Worm (Caenorhabditis elegans) whole organism, L2 larva: ENCODE data around the gene C26D10.4.
A peak's percentile ranks its signal among the peaks of the same experiment; 100 is the strongest.

Experiments
- C34F6.9 ChIP-seq: fragments of 150-350 bp; optimal IDR thresholded peaks from 2 replicates; lab custom pipeline; 2014; ENCODE audit warnings: missing biosample characterization, missing genetic modification characterization
- F13H6.1 ChIP-seq: sonication (generic microtip); optimal IDR thresholded peaks from 2 replicates; lab custom pipeline; 2016; ENCODE audit warnings: missing genetic modification characterization, missing compliant biosample characterization
- R02D3.7 ChIP-seq: fragments of 150-350 bp; optimal IDR thresholded peaks from 2 replicates; lab custom pipeline; 2014; ENCODE audit warnings: missing biosample characterization, missing genetic modification characterization
- Y55F3AM.14 ChIP-seq: fragments of 200-800 bp; sonication (Bioruptor generic); optimal IDR thresholded peaks from 2 replicates; lab custom pipeline; 2018; ENCODE audit warnings: mild to moderate bottlenecking, missing genetic modification characterization, missing compliant biosample characterization
- ZK546.5 ChIP-seq: sonication (generic microtip); optimal IDR thresholded peaks from 2 replicates; lab custom pipeline; 2017; ENCODE audit warnings: missing biosample characterization, missing genetic modification characterization
- aly-2 ChIP-seq: fragments of 150-350 bp; optimal IDR thresholded peaks from 2 replicates; lab custom pipeline; 2014; ENCODE audit warnings: missing biosample characterization, missing genetic modification characterization
- ama-1 ChIP-seq: fragments of 150-350 bp; optimal IDR thresholded peaks from 2 replicates; lab custom pipeline; 2018; ENCODE audit warnings: inconsistent platforms
- blmp-1 ChIP-seq: sonication (generic microtip); optimal IDR thresholded peaks from 2 replicates; lab custom pipeline; 2017; ENCODE audit warnings: missing genetic modification characterization, mild to moderate bottlenecking, missing compliant biosample characterization, antibody characterized with exemption, moderate library complexity; ENCODE audit not compliant: insufficient read depth
- ceh-16 ChIP-seq: fragments of 150-350 bp; optimal IDR thresholded peaks from 2 replicates; lab custom pipeline; 2014; ENCODE audit warnings: missing biosample characterization, missing genetic modification characterization
- ceh-82 ChIP-seq: fragments of 150-350 bp; optimal IDR thresholded peaks from 2 replicates; lab custom pipeline; 2014; ENCODE audit warnings: missing biosample characterization, missing genetic modification characterization
- crh-2 ChIP-seq: sonication (generic microtip); optimal IDR thresholded peaks from 2 replicates; lab custom pipeline; 2017; ENCODE audit warnings: missing biosample characterization, missing genetic modification characterization
- dmd-4 ChIP-seq: sonication (generic microtip); optimal IDR thresholded peaks from 2 replicates; lab custom pipeline; 2017; ENCODE audit warnings: missing biosample characterization, missing genetic modification characterization
- egl-27 ChIP-seq: sonication (generic microtip); optimal IDR thresholded peaks from 3 replicates; lab custom pipeline; 2017; ENCODE audit warnings: missing biosample characterization, missing genetic modification reagents, missing genetic modification characterization
- elt-1 ChIP-seq: fragments of 150-350 bp; optimal IDR thresholded peaks from 2 replicates; lab custom pipeline; 2014; ENCODE audit warnings: missing biosample characterization, missing genetic modification characterization
- elt-3 ChIP-seq: sonication (generic microtip); optimal IDR thresholded peaks from 2 replicates; lab custom pipeline; 2017; ENCODE audit warnings: missing biosample characterization, missing genetic modification characterization
- fos-1 ChIP-seq: fragments of 150-350 bp; optimal IDR thresholded peaks from 2 replicates; lab custom pipeline; 2014; ENCODE audit warnings: missing biosample characterization, missing genetic modification characterization
- gmeb-1 ChIP-seq: fragments of 150-350 bp; optimal IDR thresholded peaks from 2 replicates; lab custom pipeline; 2014; ENCODE audit warnings: missing biosample characterization, missing genetic modification characterization
- lin-11 ChIP-seq: fragments of 150-350 bp; sonication (generic microtip); optimal IDR thresholded peaks from 2 replicates; lab custom pipeline; 2014; ENCODE audit warnings: missing biosample characterization, missing genetic modification characterization, inconsistent platforms, mixed read lengths
- lin-13 ChIP-seq: fragments of 150-350 bp; optimal IDR thresholded peaks from 2 replicates; lab custom pipeline; 2014; ENCODE audit warnings: missing biosample characterization, missing genetic modification reagents, missing genetic modification characterization
- lin-39 ChIP-seq: fragments of 150-350 bp; optimal IDR thresholded peaks from 2 replicates; lab custom pipeline; 2014; ENCODE audit warnings: missing biosample characterization, missing genetic modification reagents, missing genetic modification characterization
- mab-5 ChIP-seq: fragments of 150-350 bp; optimal IDR thresholded peaks from 2 replicates; lab custom pipeline; 2014; ENCODE audit warnings: missing biosample characterization, missing genetic modification characterization
- mbf-1 ChIP-seq: sonication (generic microtip); optimal IDR thresholded peaks from 2 replicates; lab custom pipeline; 2017; ENCODE audit warnings: missing biosample characterization, missing genetic modification characterization
- mdl-1 ChIP-seq, 2 experiments: fragments of 150-350 bp in 1 of 2; sonication (generic microtip) in 1 of 2; optimal IDR thresholded peaks; 2 replicates each; lab custom pipeline; 2017; ENCODE audit warnings: missing biosample characterization in 2 of 2, missing genetic modification characterization in 2 of 2
- nhr-10 ChIP-seq: sonication (generic microtip); optimal IDR thresholded peaks from 2 replicates; lab custom pipeline; 2017; ENCODE audit warnings: missing biosample characterization, missing genetic modification characterization
- nhr-12 ChIP-seq: fragments of 150-350 bp; optimal IDR thresholded peaks from 2 replicates; lab custom pipeline; 2014; ENCODE audit warnings: missing biosample characterization, missing genetic modification characterization
- nhr-129 ChIP-seq: fragments of 150-350 bp; optimal IDR thresholded peaks from 2 replicates; lab custom pipeline; 2014; ENCODE audit warnings: missing biosample characterization, missing genetic modification characterization
- nhr-21 ChIP-seq: fragments of 150-350 bp; optimal IDR thresholded peaks from 2 replicates; lab custom pipeline; 2014; ENCODE audit warnings: missing biosample characterization, missing genetic modification characterization
- nhr-23 ChIP-seq: fragments of 150-350 bp; optimal IDR thresholded peaks from 2 replicates; lab custom pipeline; 2014; ENCODE audit warnings: missing biosample characterization, missing genetic modification reagents, missing genetic modification characterization
- nhr-237 ChIP-seq: fragments of 150-350 bp; optimal IDR thresholded peaks from 2 replicates; lab custom pipeline; 2014; ENCODE audit warnings: missing biosample characterization, missing genetic modification characterization
- nhr-25 ChIP-seq: fragments of 150-350 bp; sonication (generic microtip); optimal IDR thresholded peaks from 3 replicates; lab custom pipeline; 2014; ENCODE audit warnings: missing biosample characterization, missing genetic modification characterization
- nhr-6 ChIP-seq: fragments of 150-350 bp; optimal IDR thresholded peaks from 2 replicates; lab custom pipeline; 2014; ENCODE audit warnings: missing biosample characterization, missing genetic modification characterization
- nhr-77 ChIP-seq: fragments of 150-350 bp; optimal IDR thresholded peaks from 2 replicates; lab custom pipeline; 2014; ENCODE audit warnings: missing biosample characterization, missing genetic modification characterization
- peb-1 ChIP-seq: fragments of 150-350 bp; optimal IDR thresholded peaks from 2 replicates; lab custom pipeline; 2014; ENCODE audit warnings: missing biosample characterization, missing genetic modification characterization
- sem-4 ChIP-seq: fragments of 150-350 bp; optimal IDR thresholded peaks from 2 replicates; lab custom pipeline; 2014; ENCODE audit warnings: missing biosample characterization, missing genetic modification reagents, missing genetic modification characterization
- skn-1 ChIP-seq: sonication (generic microtip); optimal IDR thresholded peaks from 2 replicates; lab custom pipeline; 2017; ENCODE audit warnings: missing biosample characterization, missing genetic modification characterization
- sma-3 ChIP-seq: sonication (generic microtip); optimal IDR thresholded peaks from 2 replicates; lab custom pipeline; 2016; ENCODE audit warnings: missing genetic modification reagents, missing genetic modification characterization, missing compliant biosample characterization
- sma-9 ChIP-seq, 2 experiments: fragments of 150-350 bp in 1 of 2; sonication (generic microtip) in 1 of 2; optimal IDR thresholded peaks; 2 replicates each; lab custom pipeline; 2014 to 2016; ENCODE audit warnings: missing genetic modification characterization in 2 of 2, mild to moderate bottlenecking in 1 of 2, missing biosample characterization in 1 of 2, missing compliant biosample characterization in 1 of 2, missing genetic modification reagents in 1 of 2, moderate library complexity in 1 of 2
- snpc-4 ChIP-seq: fragments of 150-350 bp; optimal IDR thresholded peaks from 2 replicates; lab custom pipeline; 2014; ENCODE audit warnings: missing biosample characterization, missing genetic modification characterization
- unc-39 ChIP-seq: fragments of 150-350 bp; optimal IDR thresholded peaks from 2 replicates; lab custom pipeline; 2014; ENCODE audit warnings: missing biosample characterization, missing genetic modification characterization
- unc-55 ChIP-seq: fragments of 150-350 bp; sonication (generic microtip); optimal IDR thresholded peaks from 3 replicates; lab custom pipeline; 2014; ENCODE audit warnings: missing biosample characterization, missing genetic modification reagents, missing genetic modification characterization
- unc-62 ChIP-seq: fragments of 150-350 bp; optimal IDR thresholded peaks from 2 replicates; lab custom pipeline; 2014; ENCODE audit warnings: missing biosample characterization, missing genetic modification reagents, missing genetic modification characterization
- zag-1 ChIP-seq: fragments of 150-350 bp; optimal IDR thresholded peaks from 2 replicates; lab custom pipeline; 2014; ENCODE audit warnings: missing biosample characterization, missing genetic modification characterization
- ztf-11 ChIP-seq: sonication (generic microtip); optimal IDR thresholded peaks from 2 replicates; lab custom pipeline; 2017; ENCODE audit warnings: missing biosample characterization, missing genetic modification characterization
- ztf-4 ChIP-seq: fragments of 150-350 bp; optimal IDR thresholded peaks from 2 replicates; lab custom pipeline; 2014; ENCODE audit warnings: missing biosample characterization, missing genetic modification characterization

Gene C26D10.4

ce11 chrII:8326228-8326960 lies 3.2 kb upstream of the C26D10.4 start:
- TF ChIP-seq nhr-23 (tag; lab: Kevin White, UChicago): no peak
- TF ChIP-seq ztf-4 (tag; lab: Kevin White, UChicago): no peak
- TF ChIP-seq nhr-77 (tag; lab: Kevin White, UChicago): no peak
- no peak for TF ChIP-seq aly-2 (tag; lab: Kevin White, UChicago)
- TF ChIP-seq blmp-1 (tag; lab: Kevin White, UChicago): no peak
- no peak for TF ChIP-seq lin-13 (GFP tag; lab: Kevin White, UChicago)
- TF ChIP-seq ceh-16 (tag; lab: Kevin White, UChicago): no peak
- TF ChIP-seq nhr-6 (tag; lab: Kevin White, UChicago): no peak

DNA sequence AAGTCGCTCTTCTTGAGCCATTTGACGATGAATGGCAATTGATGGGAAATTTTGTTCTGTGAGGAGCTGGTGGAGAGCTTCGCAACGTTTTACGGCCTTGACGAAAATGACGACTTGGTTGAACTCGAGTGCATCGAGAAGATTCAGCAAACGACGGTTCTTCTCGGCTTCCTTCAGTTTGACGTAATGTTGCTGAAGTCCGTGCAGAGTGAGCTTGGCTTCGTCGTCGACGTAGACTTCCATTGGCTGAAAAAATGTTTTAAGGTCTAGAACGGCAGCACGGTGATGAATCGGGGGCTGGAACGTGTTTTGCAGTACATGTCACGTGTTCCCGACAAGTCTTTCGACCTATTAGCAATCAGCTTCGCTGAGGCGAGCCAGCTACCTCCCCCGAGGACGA lies 2.1 kb upstream of the C26D10.4 start:
- TF ChIP-seq sma-9 (GFP tag; optimal IDR thresholded peaks at IDR 0.05; lab: Kevin White, UChicago) (no peak), sma-9 (tag; optimal IDR thresholded peaks at IDR 0.05; lab: Kevin White, UChicago) (no peak), skn-1 (tag; lab: Kevin White, UChicago) (no peak), nhr-237 (tag; lab: Kevin White, UChicago) (no peak), crh-2 (tag; lab: Kevin White, UChicago) (no peak), nhr-6 (tag; lab: Kevin White, UChicago) (no peak), aly-2 (tag; lab: Kevin White, UChicago) (no peak), dmd-4 (tag; lab: Kevin White, UChicago) (no peak), ceh-82 (tag; lab: Kevin White, UChicago) (no peak), blmp-1 (tag; lab: Kevin White, UChicago) (no peak), mdl-1 (tag; optimal IDR thresholded peaks at IDR 0.05; lab: Kevin White, UChicago) (no peak), nhr-129 (tag; lab: Kevin White, UChicago) (no peak)
- TF ChIP-seq, all 48 proteins: peak for 0

DNA sequence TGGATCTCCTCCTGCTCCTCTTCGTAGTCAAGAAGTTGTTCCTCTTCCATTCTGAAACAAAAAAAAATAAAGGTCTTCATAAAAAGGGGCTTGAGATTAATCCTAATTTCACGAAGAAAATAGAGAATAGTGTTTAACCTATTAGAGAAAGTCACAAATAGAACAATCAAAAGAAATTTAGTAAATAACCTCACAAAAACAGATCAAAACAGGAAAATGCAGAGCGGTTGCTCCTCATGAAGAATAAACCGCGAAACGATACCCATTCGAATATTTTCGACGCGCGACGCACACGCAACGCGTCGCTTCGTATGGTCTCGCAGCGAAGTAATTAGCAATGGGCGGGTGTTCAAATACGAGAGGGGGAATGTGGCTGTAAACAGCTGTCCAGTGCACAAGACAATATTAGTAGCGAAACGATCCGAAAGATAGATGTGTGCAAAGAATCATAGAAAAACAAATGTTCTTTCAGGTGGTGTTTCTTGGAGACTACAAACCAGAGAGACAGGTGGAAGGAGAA lies 682 bp upstream of the C26D10.4 start, which contains the start of gene hel-1:
Gene hel-1, minus strand, starts transcription at position 51 of the 520 bp plus-strand sequence.
- TF ChIP-seq blmp-1 (tag; lab: Kevin White, UChicago) (no peak), sem-4 (no peak), zag-1 (tag; lab: Kevin White, UChicago) (no peak), mdl-1 (tag; optimal IDR thresholded peaks at IDR 0.05; lab: Kevin White, UChicago) (no peak), ztf-4 (tag; lab: Kevin White, UChicago) (peak; percentile 72), F13H6.1 (tag; lab: Kevin White, UChicago) (peak; percentile 65), mab-5 (peak; percentile 86), nhr-21 (peak; percentile 58), nhr-6 (tag; lab: Kevin White, UChicago) (no peak), lin-13 (GFP tag; lab: Kevin White, UChicago) (peak; percentile 79), ceh-82 (tag; lab: Kevin White, UChicago) (no peak), lin-39 (tag; lab: Kevin White, UChicago) (peak; percentile 97), lin-11 (peak; percentile 81), elt-3 (tag; lab: Kevin White, UChicago) (no peak), ztf-11 (no peak), C34F6.9 (peak; percentile 91), unc-62 (GFP tag; lab: Kevin White, UChicago) (no peak), egl-27 (tag; lab: Kevin White, UChicago) (peak; percentile 36), nhr-25 (peak; percentile 61), nhr-10 (tag; lab: Kevin White, UChicago) (no peak), fos-1 (tag; lab: Kevin White, UChicago) (peak; percentile 44), ceh-16 (tag; lab: Kevin White, UChicago) (peak; percentile 78), aly-2 (tag; lab: Kevin White, UChicago) (no peak), skn-1 (tag; lab: Kevin White, UChicago) (no peak), ama-1 (lab: Kevin White, UChicago) (peak; percentile 68), sma-3 (GFP tag; lab: Kevin White, UChicago) (peak; percentile 68), R02D3.7 (tag; lab: Kevin White, UChicago) (no peak), unc-39 (tag; lab: Kevin White, UChicago) (no peak), nhr-129 (tag; lab: Kevin White, UChicago) (peak; percentile 91), nhr-23 (tag; lab: Kevin White, UChicago) (no peak), crh-2 (tag; lab: Kevin White, UChicago) (peak; percentile 83), nhr-12 (tag; lab: Kevin White, UChicago) (no peak), snpc-4 (tag; lab: Kevin White, UChicago) (peak; percentile 40), gmeb-1 (tag; lab: Kevin White, UChicago) (peak; percentile 89), ZK546.5 (tag; lab: Kevin White, UChicago) (no peak), mbf-1 (tag; lab: Kevin White, UChicago) (no peak), peb-1 (tag; lab: Kevin White, UChicago) (no peak), elt-1 (tag; lab: Kevin White, UChicago) (no peak), Y55F3AM.14 (no peak), unc-55 (GFP tag; lab: Kevin White, UChicago) (peak; percentile 93), sma-9 (GFP tag; optimal IDR thresholded peaks at IDR 0.05; lab: Kevin White, UChicago) (peak; percentile 64), sma-9 (tag; optimal IDR thresholded peaks at IDR 0.05; lab: Kevin White, UChicago) (no peak), nhr-237 (tag; lab: Kevin White, UChicago) (no peak), dmd-4 (tag; lab: Kevin White, UChicago) (no peak)
